Fruit fly (Drosophila melanogaster): ENCODE results near the gene MAGE.

MAGE gene

DNA sequence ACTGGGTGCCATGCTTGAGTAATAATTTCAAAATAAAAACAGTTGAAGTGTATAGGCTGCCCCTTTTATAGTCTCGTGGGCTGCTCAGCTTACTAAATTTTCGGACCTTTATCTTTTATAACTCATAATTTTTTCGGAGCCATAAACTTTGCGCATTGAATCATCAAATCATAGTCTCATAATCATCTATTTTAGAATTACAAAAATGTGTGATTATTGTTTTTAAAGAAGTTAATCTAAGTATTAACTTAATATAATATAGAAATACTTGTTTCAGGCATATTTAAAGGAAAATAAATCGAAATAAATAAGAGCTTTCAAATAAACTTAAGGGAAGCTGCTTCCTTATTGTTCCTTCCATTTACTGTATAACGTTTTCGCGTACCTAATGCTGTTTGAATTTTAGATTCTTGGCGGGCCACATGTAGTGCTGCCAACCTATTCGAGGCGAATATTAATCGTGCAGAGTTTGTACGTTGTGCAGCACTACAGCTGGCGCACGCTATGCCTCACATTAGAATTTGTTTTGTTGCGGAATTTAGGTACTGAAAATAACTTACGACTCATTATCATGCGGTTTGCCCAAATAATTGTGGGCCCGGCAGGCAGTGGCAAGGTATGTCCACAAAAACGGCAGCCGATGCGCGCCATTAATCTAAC, 10.6 kb downstream of the MAGE start, which contains the start of the genes CG14610 and CG2656:
CG14610 (minus strand) TSS at position 51 of the 660 bp plus-strand sequence.
CG2656 (plus strand) TSS at position 480 of the 660 bp plus-strand sequence.
- no peak for TF ChIP-seq EcR (GFP tag; optimal IDR thresholded peaks at IDR 0.05)
- no peak for TF ChIP-seq CG10348 (GFP tag; IDR thresholded peaks at IDR 0.05)
- no peak for TF ChIP-seq Pif1B (GFP tag; optimal IDR thresholded peaks at IDR 0.05)
- no peak for TF ChIP-seq CG14655 (GFP tag; optimal IDR thresholded peaks at IDR 0.05)
- peak; percentile 50 for TF ChIP-seq Snoo (tag; optimal IDR thresholded peaks at IDR 0.05)
- no peak for TF ChIP-seq CG13204 (GFP tag; optimal IDR thresholded peaks at IDR 0.05)
- no peak; the same call in 1 of the 2 replicates for TF ChIP-seq Ets98B (GFP tag; IDR thresholded peaks at IDR 0.05)
- TF ChIP-seq CG17806 (tag; optimal IDR thresholded peaks at IDR 0.05) = no peak
- TF ChIP-seq CG32121 (GFP tag; IDR thresholded peaks at IDR 0.05) = peak; percentile 34; the same call in 1 of the 2 replicates
- TF ChIP-seq CG4496 (GFP tag; IDR thresholded peaks at IDR 0.05) = no peak; the same call in 1 of the 3 replicates
- no peak for TF ChIP-seq CG8301 (tag; optimal IDR thresholded peaks at IDR 0.05)
- no peak for TF ChIP-seq rn (GFP tag; IDR thresholded peaks at IDR 0.05)
- TF ChIP-seq CG15710 (tag; optimal IDR thresholded peaks at IDR 0.05) = no peak
- no peak for TF ChIP-seq CG9948 (tag; optimal IDR thresholded peaks at IDR 0.05)
- no peak for TF ChIP-seq CG8159 (tag; optimal IDR thresholded peaks at IDR 0.05)
- peak; percentile 57 for TF ChIP-seq D1 (tag; optimal IDR thresholded peaks at IDR 0.05)
- no peak for TF ChIP-seq Pif1A (GFP tag; optimal IDR thresholded peaks at IDR 0.05)
- TF ChIP-seq CG34367 (tag; optimal IDR thresholded peaks at IDR 0.05) = no peak
- TF ChIP-seq CG12605 (GFP tag; IDR thresholded peaks at IDR 0.05) = no peak
- no peak for TF ChIP-seq gl (tag; optimal IDR thresholded peaks at IDR 0.05)

DNA sequence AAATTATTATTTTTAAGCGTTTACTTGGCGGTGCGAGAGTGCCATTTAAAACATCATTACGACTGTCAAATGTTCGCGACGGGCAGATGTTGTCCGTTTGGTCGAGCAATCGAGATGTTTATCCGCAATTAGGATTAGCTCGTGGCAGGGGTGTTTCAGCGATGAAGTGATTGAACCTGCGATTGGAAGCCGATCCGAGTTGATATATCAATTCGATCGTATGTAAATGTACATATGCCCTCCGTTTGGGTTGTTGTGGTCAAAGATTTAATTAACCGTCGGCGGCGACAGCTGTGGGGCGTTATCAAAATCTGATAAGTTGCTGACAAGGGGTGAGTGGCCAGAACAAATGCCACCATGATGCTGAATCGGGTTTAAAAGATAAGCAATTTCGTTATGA, 12.4 kb downstream of the MAGE start:
- TF ChIP-seq fd96Ca (GFP tag; IDR thresholded peaks at IDR 0.05) (no peak), CG32121 (GFP tag; IDR thresholded peaks at IDR 0.05) (no peak), CG10348 (GFP tag; IDR thresholded peaks at IDR 0.05) (no peak), CG15710 (tag; optimal IDR thresholded peaks at IDR 0.05) (no peak), rn (GFP tag; IDR thresholded peaks at IDR 0.05) (no peak), EcR (GFP tag; optimal IDR thresholded peaks at IDR 0.05) (no peak), Pif1B (GFP tag; optimal IDR thresholded peaks at IDR 0.05) (no peak), CG14655 (GFP tag; optimal IDR thresholded peaks at IDR 0.05) (no peak), CG8159 (tag; optimal IDR thresholded peaks at IDR 0.05) (no peak), CG13204 (GFP tag; optimal IDR thresholded peaks at IDR 0.05) (no peak), gl (tag; optimal IDR thresholded peaks at IDR 0.05) (no peak), CG8301 (tag; optimal IDR thresholded peaks at IDR 0.05) (no peak), Snoo (tag; optimal IDR thresholded peaks at IDR 0.05) (no peak), D1 (tag; optimal IDR thresholded peaks at IDR 0.05) (no peak), CG4496 (GFP tag; IDR thresholded peaks at IDR 0.05) (no peak)

DNA sequence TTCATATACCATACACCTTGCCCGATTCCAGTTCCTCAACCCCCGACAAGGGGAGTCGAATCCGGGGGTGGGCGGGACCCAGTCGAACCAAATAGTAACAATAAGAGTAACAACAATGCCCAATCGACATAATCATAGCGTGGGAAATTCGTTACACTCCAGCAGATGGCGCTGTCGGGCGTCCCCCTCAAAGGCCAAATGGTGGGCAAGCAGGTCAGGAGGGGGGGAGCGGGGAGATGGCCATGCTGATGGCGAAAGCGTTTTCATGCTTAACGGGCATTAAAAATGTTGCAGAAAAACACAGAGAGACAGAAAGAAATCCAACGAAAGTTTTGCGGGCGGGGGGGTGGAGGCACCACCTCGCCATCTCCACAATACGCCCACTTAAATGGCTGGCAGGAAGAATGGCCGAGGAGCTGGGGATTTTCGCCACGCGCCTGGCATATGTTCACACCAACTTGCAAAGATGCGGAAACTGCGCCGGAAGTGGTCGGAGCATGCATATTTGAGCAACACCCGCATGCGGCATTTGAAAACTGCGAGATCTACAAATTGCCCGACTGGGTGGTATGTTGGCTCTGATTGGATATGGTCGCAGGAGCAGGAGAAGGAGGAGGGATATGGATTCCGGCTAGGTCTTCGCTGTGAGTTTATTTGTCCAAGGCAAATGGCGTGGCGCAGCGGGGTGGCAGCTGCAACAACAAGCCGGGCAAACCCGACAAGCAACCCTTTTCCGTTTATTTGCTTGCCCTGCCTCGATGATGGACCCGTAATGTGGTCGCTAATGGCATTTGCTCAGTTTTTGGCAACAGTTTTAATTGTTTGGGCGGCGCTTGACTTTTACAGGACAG, 15.6 kb downstream of the MAGE start:
- TF ChIP-seq CG17806 (tag; optimal IDR thresholded peaks at IDR 0.05) = no peak
- TF ChIP-seq gl (tag; optimal IDR thresholded peaks at IDR 0.05) = no peak
- TF ChIP-seq rn (GFP tag; IDR thresholded peaks at IDR 0.05) = no peak
- TF ChIP-seq CG9948 (tag; optimal IDR thresholded peaks at IDR 0.05) = no peak
- no peak for TF ChIP-seq CG34367 (tag; optimal IDR thresholded peaks at IDR 0.05)
- no peak for TF ChIP-seq CG12605 (GFP tag; IDR thresholded peaks at IDR 0.05)
- TF ChIP-seq fd96Ca (GFP tag; IDR thresholded peaks at IDR 0.05) = no peak
- TF ChIP-seq Pif1B (GFP tag; optimal IDR thresholded peaks at IDR 0.05) = no peak
- TF ChIP-seq CG10348 (GFP tag; IDR thresholded peaks at IDR 0.05) = no peak
- no peak for TF ChIP-seq D1 (tag; optimal IDR thresholded peaks at IDR 0.05)
- no peak for TF ChIP-seq CG15710 (tag; optimal IDR thresholded peaks at IDR 0.05)
- TF ChIP-seq CG8301 (tag; optimal IDR thresholded peaks at IDR 0.05) = no peak
- no peak for TF ChIP-seq CG32121 (GFP tag; IDR thresholded peaks at IDR 0.05)
- TF ChIP-seq Ets98B (GFP tag; IDR thresholded peaks at IDR 0.05) = no peak
- TF ChIP-seq CG14655 (GFP tag; optimal IDR thresholded peaks at IDR 0.05) = no peak
- TF ChIP-seq EcR (GFP tag; optimal IDR thresholded peaks at IDR 0.05) = no peak
- TF ChIP-seq Snoo (tag; optimal IDR thresholded peaks at IDR 0.05) = no peak
- no peak for TF ChIP-seq CG4496 (GFP tag; IDR thresholded peaks at IDR 0.05)
- no peak for TF ChIP-seq CG8159 (tag; optimal IDR thresholded peaks at IDR 0.05)
- TF ChIP-seq Pif1A (GFP tag; optimal IDR thresholded peaks at IDR 0.05) = no peak

DNA sequence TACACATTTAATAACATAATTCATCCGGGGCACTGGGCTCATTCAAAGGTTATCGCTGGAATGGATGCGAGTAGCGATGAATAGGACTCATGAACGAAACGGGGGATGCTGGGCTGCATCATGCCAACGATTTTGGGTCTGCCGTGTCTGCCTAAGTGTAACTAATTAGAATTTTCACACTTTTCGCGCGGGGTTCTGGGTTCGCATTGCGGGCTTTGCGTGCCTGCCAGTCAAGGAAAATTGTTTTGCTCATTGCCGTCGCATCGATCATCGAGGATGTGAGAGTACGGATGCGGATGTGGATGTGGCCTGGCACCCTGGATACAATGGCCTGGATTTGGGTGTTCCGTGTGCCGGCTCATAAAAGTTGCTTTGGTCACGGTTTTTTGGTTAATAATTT, 16.9 kb downstream of the MAGE start:
- no peak for TF ChIP-seq CG13204 (GFP tag; optimal IDR thresholded peaks at IDR 0.05)
- no peak for TF ChIP-seq CG8301 (tag; optimal IDR thresholded peaks at IDR 0.05)
- TF ChIP-seq EcR (GFP tag; optimal IDR thresholded peaks at IDR 0.05) = no peak
- TF ChIP-seq CG14655 (GFP tag; optimal IDR thresholded peaks at IDR 0.05) = no peak
- TF ChIP-seq CG34367 (tag; optimal IDR thresholded peaks at IDR 0.05) = no peak

DNA sequence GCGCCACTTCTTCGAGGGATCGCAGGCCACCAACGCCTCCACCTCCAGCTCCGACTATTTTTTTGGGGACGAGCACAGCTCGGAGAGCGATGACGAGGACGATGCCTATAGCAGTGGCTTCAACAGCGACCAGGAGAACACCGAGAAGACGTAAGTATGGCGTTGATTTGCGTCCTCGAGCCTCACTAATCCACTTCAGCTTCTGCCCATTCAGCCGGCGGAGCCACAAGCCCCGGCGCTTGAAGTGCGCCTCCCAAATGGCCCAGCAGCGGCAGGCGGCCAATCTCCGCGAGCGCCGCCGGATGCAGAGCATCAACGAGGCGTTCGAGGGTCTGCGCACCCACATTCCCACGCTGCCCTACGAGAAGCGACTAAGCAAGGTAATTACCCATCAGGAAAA, 17.8 kb downstream of the MAGE start:
- TF ChIP-seq gl (tag; optimal IDR thresholded peaks at IDR 0.05) (no peak), CG32121 (GFP tag; IDR thresholded peaks at IDR 0.05) (no peak), Pif1A (GFP tag; optimal IDR thresholded peaks at IDR 0.05) (no peak), D1 (tag; optimal IDR thresholded peaks at IDR 0.05) (no peak), EcR (GFP tag; optimal IDR thresholded peaks at IDR 0.05) (no peak), CG8159 (tag; optimal IDR thresholded peaks at IDR 0.05) (no peak), CG12605 (GFP tag; IDR thresholded peaks at IDR 0.05) (no peak), CG4496 (GFP tag; IDR thresholded peaks at IDR 0.05) (no peak), Snoo (tag; optimal IDR thresholded peaks at IDR 0.05) (no peak), Pif1B (GFP tag; optimal IDR thresholded peaks at IDR 0.05) (no peak), CG17806 (tag; optimal IDR thresholded peaks at IDR 0.05) (no peak), CG9948 (tag; optimal IDR thresholded peaks at IDR 0.05) (no peak), rn (GFP tag; IDR thresholded peaks at IDR 0.05) (no peak), CG15710 (tag; optimal IDR thresholded peaks at IDR 0.05) (no peak), Ets98B (GFP tag; IDR thresholded peaks at IDR 0.05) (no peak), CG8301 (tag; optimal IDR thresholded peaks at IDR 0.05) (no peak), CG10348 (GFP tag; IDR thresholded peaks at IDR 0.05) (no peak)
